Worm (Caenorhabditis elegans) whole organism, L4/young adult: ENCODE results near the gene K08B12.3.

ENCODE experiments used
- W03F9.2 ChIP-seq: fragments of 150-350 bp; optimal IDR thresholded peaks from 2 replicates; lab custom pipeline; 2014; ENCODE audit warnings: missing biosample characterization, missing genetic modification characterization
- dao-5 ChIP-seq: sonication (generic microtip); optimal IDR thresholded peaks from 2 replicates; lab custom pipeline; 2016; ENCODE audit warnings: missing genotype, missing genetic modification characterization, moderate library complexity, missing compliant biosample characterization
- him-1 ChIP-seq: sonication (generic microtip); optimal IDR thresholded peaks from 2 replicates; lab custom pipeline; 2016; ENCODE audit warnings: missing genotype, missing genetic modification reagents, missing genetic modification characterization, missing compliant biosample characterization

DNA sequence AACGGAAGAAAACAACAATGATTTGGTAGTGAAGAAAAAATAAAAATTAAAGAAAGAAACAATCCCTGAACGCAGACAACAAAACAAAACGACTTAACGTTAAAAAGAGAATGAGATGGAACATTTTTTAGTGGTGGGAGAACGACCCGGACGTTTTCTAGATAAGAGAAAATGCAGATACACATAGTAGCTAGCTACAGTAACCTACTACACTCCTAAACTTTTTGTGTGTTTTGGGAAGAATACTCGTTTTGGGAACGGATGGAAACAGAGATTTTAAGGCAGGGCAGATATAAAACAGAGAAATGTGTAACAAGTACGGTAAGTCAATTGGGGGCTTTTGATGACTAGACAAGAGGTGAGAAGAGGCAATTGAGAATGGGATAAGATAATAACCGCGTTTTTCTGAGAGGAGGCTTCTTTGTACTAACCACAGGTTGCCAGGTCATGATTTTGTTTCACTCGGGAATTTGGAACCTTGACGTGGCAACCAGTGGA, 12.1 kb upstream of the K08B12.3 start:
- TF ChIP-seq dao-5 (tag; lab: Kevin White, UChicago) = no peak
- TF ChIP-seq him-1 (tag; lab: Kevin White, UChicago) = no peak
- TF ChIP-seq W03F9.2 (tag; lab: Kevin White, UChicago) = no peak
